Fruit fly (Drosophila melanogaster): ENCODE measurements around the gene Rcd-1.

- TF ChIP-seq CG8478 (optimal IDR thresholded peaks at IDR 0.05), result no peak
- no peak for TF ChIP-seq Dll (optimal IDR thresholded peaks at IDR 0.05)
- TF ChIP-seq EcR (GFP tag; optimal IDR thresholded peaks at IDR 0.05), result no peak
- TF ChIP-seq pan (optimal IDR thresholded peaks at IDR 0.05), result no peak
- TF ChIP-seq usp (GFP tag; optimal IDR thresholded peaks at IDR 0.05), result no peak
- no peak for TF ChIP-seq psq (optimal IDR thresholded peaks at IDR 0.05)
These were observed 30.4 kb upstream of the Rcd-1 start for dm6 chrX:19608042-19608609.

Measured in whole organism.